Fruit fly (Drosophila melanogaster): ENCODE results near the gene Grx3.

The Grx3 gene

DNA sequence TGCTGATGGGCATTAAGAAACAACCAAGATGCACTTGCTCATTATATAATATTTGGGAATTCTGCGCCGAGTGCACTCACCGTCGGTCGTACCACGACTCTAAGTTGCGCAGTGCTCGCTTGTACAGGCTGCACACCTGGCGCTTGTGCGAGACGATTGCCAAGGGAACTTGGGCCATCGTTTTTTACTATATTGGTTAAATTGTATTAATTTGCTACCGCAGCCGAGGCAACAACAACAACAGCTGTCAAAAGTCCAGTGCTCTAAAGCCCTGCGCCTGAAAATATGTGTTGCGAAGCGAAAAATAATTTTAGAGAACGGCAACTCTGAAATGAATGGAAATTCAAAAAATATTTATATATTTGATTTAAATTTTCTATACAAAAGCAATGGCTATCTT, 4.5 kb downstream of the Grx3 start, which contains the start of gene ND-B22:
Gene ND-B22 (minus strand): TSS at position 349 of the 400 bp plus-strand sequence.
- TF ChIP-seq tj (GFP tag; optimal IDR thresholded peaks at IDR 0.05) (peak; percentile 4), toe (GFP tag; optimal IDR thresholded peaks at IDR 0.05) (peak; percentile 49), CG33017 (tag; optimal IDR thresholded peaks at IDR 0.05) (peak; percentile 55), bab1 (GFP tag; optimal IDR thresholded peaks at IDR 0.05) (peak; percentile 81), pad (GFP tag; optimal IDR thresholded peaks at IDR 0.05) (peak; percentile 77), Crg-1 (GFP tag; optimal IDR thresholded peaks at IDR 0.05) (peak; percentile 91), CG12768 (GFP tag; optimal IDR thresholded peaks at IDR 0.05) (peak; percentile 84), CG7045 (GFP tag; optimal IDR thresholded peaks at IDR 0.05) (peak; percentile 41), CG14711 (tag; optimal IDR thresholded peaks at IDR 0.05) (peak; percentile 97), CG1620 (GFP tag; optimal IDR thresholded peaks at IDR 0.05) (peak; percentile 90), kay (GFP tag; ENCODE audit: borderline replicate concordance) (no peak), ovo (GFP tag; optimal IDR thresholded peaks at IDR 0.05) (peak; percentile 62), Clk (GFP tag; optimal IDR thresholded peaks at IDR 0.05) (no peak), Mnt (GFP tag; optimal IDR thresholded peaks at IDR 0.05) (peak; percentile 79), cnc (optimal IDR thresholded peaks at IDR 0.05) (no peak), Hr96 (GFP tag; optimal IDR thresholded peaks at IDR 0.05) (peak; percentile 41), CG5204 (GFP tag; optimal IDR thresholded peaks at IDR 0.05) (peak; percentile 57), cic (GFP tag; optimal IDR thresholded peaks at IDR 0.05) (peak; percentile 36), CG11617 (GFP tag; optimal IDR thresholded peaks at IDR 0.05) (peak; percentile 51), CG7101 (tag; optimal IDR thresholded peaks at IDR 0.05) (peak; percentile 84)

DNA sequence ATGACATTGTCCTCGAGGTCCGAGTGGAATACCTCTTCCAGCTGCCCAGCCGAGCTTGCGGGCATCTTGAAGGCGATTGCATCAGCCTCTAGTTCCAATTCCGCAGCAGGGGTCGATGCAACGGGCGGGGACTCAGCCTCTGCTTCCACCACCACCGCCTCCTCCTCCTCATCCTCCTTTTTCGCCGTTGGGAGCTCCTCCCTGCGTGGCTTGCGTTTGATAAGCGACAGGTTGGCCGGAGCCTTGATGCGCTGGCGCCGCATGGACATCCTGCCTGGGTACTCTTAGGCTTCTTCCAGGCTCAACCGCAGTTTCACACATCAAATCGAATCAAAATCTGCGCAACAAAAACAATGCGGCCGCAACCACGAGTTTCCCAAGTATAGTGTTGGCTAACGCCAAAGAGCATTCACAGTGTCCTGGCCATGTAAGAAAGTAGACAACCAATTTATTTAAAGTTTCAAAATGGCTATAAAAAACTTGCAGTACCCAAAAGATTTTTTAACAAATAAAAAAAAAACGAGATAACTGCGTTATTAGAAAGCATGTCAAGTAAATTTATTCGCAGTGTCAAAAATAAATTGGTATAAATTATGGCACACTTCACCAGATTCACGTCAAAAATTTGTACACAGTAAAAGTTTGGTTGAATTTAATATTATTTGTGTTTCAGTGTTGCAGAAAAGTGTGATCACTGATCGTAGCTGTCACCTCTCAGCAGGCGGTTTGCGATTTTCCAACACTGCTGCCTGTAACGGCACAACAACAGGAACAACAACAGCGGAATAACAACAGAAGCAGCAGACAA, 7.4 kb downstream of the Grx3 start, which contains the start of the genes Bdp1 and CG6565:
Gene Bdp1 (minus strand): TSS at position 456 of the 808 bp plus-strand sequence.
Gene CG6565 (plus strand): TSS at position 585 of the 808 bp plus-strand sequence.
- TF ChIP-seq Mnt (GFP tag; optimal IDR thresholded peaks at IDR 0.05) (peak; percentile 97), kay (GFP tag; ENCODE audit: borderline replicate concordance) (no peak), pad (GFP tag; optimal IDR thresholded peaks at IDR 0.05) (peak; percentile 94), bab1 (GFP tag; optimal IDR thresholded peaks at IDR 0.05) (peak; percentile 96), toe (GFP tag; optimal IDR thresholded peaks at IDR 0.05) (peak; percentile 99), CG7045 (GFP tag; optimal IDR thresholded peaks at IDR 0.05) (peak; percentile 95), CG12768 (GFP tag; optimal IDR thresholded peaks at IDR 0.05) (peak; percentile 98), tj (GFP tag; optimal IDR thresholded peaks at IDR 0.05) (peak; percentile 88), CG1620 (GFP tag; optimal IDR thresholded peaks at IDR 0.05) (peak; percentile 99), ovo (GFP tag; optimal IDR thresholded peaks at IDR 0.05) (peak; percentile 97), CG14711 (tag; optimal IDR thresholded peaks at IDR 0.05) (peak; percentile 90), CG5204 (GFP tag; optimal IDR thresholded peaks at IDR 0.05) (peak; percentile 98), Hr96 (GFP tag; optimal IDR thresholded peaks at IDR 0.05) (peak; percentile 99), cic (GFP tag; optimal IDR thresholded peaks at IDR 0.05) (peak; percentile 69), Crg-1 (GFP tag; optimal IDR thresholded peaks at IDR 0.05) (peak; percentile 99), CG7101 (tag; optimal IDR thresholded peaks at IDR 0.05) (peak; percentile 97), CG11617 (GFP tag; optimal IDR thresholded peaks at IDR 0.05) (peak; percentile 98), cnc (optimal IDR thresholded peaks at IDR 0.05) (no peak), CG33017 (tag; optimal IDR thresholded peaks at IDR 0.05) (peak; percentile 93), Clk (GFP tag; optimal IDR thresholded peaks at IDR 0.05) (peak; percentile 97)

dm6 chr2L:13376086-13376485, 9.8 kb downstream of the Grx3 start:
- no peak for TF ChIP-seq ovo (GFP tag; optimal IDR thresholded peaks at IDR 0.05)
- peak; percentile 71 for TF ChIP-seq cic (GFP tag; optimal IDR thresholded peaks at IDR 0.05)

DNA sequence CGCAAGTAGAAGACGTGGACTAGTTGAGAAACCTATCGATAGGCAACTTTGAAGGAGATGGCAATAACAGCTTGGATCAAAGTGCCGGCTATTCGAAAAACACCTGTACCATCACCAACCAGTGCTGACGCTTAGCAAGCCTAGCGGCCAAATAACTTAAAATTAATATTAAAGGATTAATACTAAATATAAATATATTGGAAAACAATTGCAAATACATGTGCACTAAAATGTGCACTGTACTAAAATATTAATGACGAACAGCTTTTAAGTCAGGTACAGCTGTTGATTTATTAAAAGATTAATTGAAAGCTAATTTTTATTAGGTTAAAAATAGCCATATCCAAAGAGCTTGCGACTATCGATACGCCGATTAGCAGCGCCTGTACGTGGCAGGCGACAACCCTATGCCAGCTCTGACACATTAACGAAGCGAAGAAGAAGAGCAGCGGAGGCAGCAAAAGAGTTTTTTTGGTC, 12.3 kb downstream of the Grx3 start, which contains the start of the genes CG9302 and beta'COP:
Gene CG9302 (minus strand): TSS at position 51 of the 477 bp plus-strand sequence.
Gene beta'COP (plus strand): TSS at position 415 of the 477 bp plus-strand sequence.
- TF ChIP-seq cic (GFP tag; optimal IDR thresholded peaks at IDR 0.05): peak; percentile 35
- TF ChIP-seq ovo (GFP tag; optimal IDR thresholded peaks at IDR 0.05): peak; percentile 74
- TF ChIP-seq CG7101 (tag; optimal IDR thresholded peaks at IDR 0.05): peak; percentile 78
- no peak for TF ChIP-seq CG5204 (GFP tag; optimal IDR thresholded peaks at IDR 0.05)
- peak; percentile 70 for TF ChIP-seq pad (GFP tag; optimal IDR thresholded peaks at IDR 0.05)
- peak; percentile 89 for TF ChIP-seq CG11617 (GFP tag; optimal IDR thresholded peaks at IDR 0.05)
- TF ChIP-seq CG14711 (tag; optimal IDR thresholded peaks at IDR 0.05): peak; percentile 97
- TF ChIP-seq Crg-1 (GFP tag; optimal IDR thresholded peaks at IDR 0.05): peak; percentile 49
- no peak for TF ChIP-seq cnc (optimal IDR thresholded peaks at IDR 0.05)
- peak; percentile 72 for TF ChIP-seq CG7045 (GFP tag; optimal IDR thresholded peaks at IDR 0.05)
- TF ChIP-seq tj (GFP tag; optimal IDR thresholded peaks at IDR 0.05): peak; percentile 64
- TF ChIP-seq Hr96 (GFP tag; optimal IDR thresholded peaks at IDR 0.05): no peak
- TF ChIP-seq CG1620 (GFP tag; optimal IDR thresholded peaks at IDR 0.05): peak; percentile 82
- peak; percentile 69 for TF ChIP-seq Mnt (GFP tag; optimal IDR thresholded peaks at IDR 0.05)
- no peak for TF ChIP-seq toe (GFP tag; optimal IDR thresholded peaks at IDR 0.05)
- peak; percentile 69 for TF ChIP-seq Clk (GFP tag; optimal IDR thresholded peaks at IDR 0.05)
- TF ChIP-seq kay (GFP tag; ENCODE audit: borderline replicate concordance): no peak
- TF ChIP-seq CG12768 (GFP tag; optimal IDR thresholded peaks at IDR 0.05): peak; percentile 80
- peak; percentile 70 for TF ChIP-seq CG33017 (tag; optimal IDR thresholded peaks at IDR 0.05)
- TF ChIP-seq bab1 (GFP tag; optimal IDR thresholded peaks at IDR 0.05): peak; percentile 83

DNA sequence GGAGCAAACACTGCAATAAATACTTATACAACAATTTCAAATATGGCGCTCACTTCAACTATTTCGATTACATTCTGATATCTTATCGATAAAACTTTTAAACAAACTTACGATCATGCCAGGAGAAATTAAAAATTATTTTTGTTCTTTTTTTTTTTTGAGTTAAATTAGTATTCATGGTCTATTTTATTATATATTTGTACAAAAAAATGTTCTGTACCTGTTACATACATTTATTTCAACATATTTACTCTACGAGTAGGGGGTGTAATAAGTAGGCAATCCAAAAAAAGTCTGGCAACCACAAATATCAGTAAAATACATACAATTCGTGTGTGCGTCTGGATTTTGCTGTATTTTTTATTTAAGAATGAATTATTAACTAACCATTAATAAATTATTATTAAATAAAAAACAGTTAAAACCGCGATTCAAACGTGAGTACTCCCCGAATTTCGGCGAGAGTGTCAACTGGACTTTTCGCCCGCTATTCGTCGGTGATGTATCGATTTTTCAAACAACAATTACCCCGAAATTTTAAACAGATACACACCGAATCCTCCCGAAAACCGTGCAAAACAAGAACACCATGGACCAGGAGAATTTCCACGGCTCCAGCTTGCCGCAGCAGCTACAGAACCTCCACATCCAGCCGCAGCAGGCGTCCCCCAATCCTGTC, 16.2 kb downstream of the Grx3 start, which contains the start of gene loqs:
Gene loqs (plus strand): TSS at position 302 of the 679 bp plus-strand sequence.
- TF ChIP-seq bab1 (GFP tag; optimal IDR thresholded peaks at IDR 0.05): peak; percentile 64
- no peak for TF ChIP-seq CG11617 (GFP tag; optimal IDR thresholded peaks at IDR 0.05)
- no peak for TF ChIP-seq Clk (GFP tag; optimal IDR thresholded peaks at IDR 0.05)
- TF ChIP-seq CG1620 (GFP tag; optimal IDR thresholded peaks at IDR 0.05): peak; percentile 60
- no peak for TF ChIP-seq cic (GFP tag; optimal IDR thresholded peaks at IDR 0.05)
- TF ChIP-seq ovo (GFP tag; optimal IDR thresholded peaks at IDR 0.05): no peak
- TF ChIP-seq tj (GFP tag; optimal IDR thresholded peaks at IDR 0.05): no peak
- peak; percentile 49 for TF ChIP-seq CG7101 (tag; optimal IDR thresholded peaks at IDR 0.05)
- peak; percentile 56 for TF ChIP-seq CG14711 (tag; optimal IDR thresholded peaks at IDR 0.05)

Data from whole organism, adult.